Fruit fly (Drosophila melanogaster) whole organism, embryonic: Measurements from ENCODE around the gene Dad1.

Experiments used
- Antp ChIP-seq: fragments of 200-800 bp; sonication (Bioruptor generic); optimal IDR thresholded peaks from 3 replicates; lab custom pipeline; 2016; ENCODE audit warnings: missing biosample characterization, missing genetic modification characterization
- Atf-2 ChIP-seq: fragments of 200-800 bp; sonication (Bioruptor generic); optimal IDR thresholded peaks from 2 replicates; lab custom pipeline; 2016; ENCODE audit warnings: missing biosample characterization, missing genetic modification characterization
- B-H1 ChIP-seq: fragments of 200-800 bp; sonication (Bioruptor generic); IDR thresholded peaks from 3 replicates; pipeline ENCODE4 v1.3.6; 2022; ENCODE audit warnings: missing biosample characterization, missing genetic modification characterization
- CG10321 ChIP-seq: fragments of 200-800 bp; sonication (Bioruptor generic); IDR thresholded peaks from 2 replicates; pipeline ENCODE4 v1.3.6; 2022; ENCODE audit warnings: missing biosample characterization, missing genetic modification characterization
- CG12744 ChIP-seq: fragments of 200-800 bp; sonication (Bioruptor generic); optimal IDR thresholded peaks from 2 replicates; lab custom pipeline; 2016; ENCODE audit warnings: missing biosample characterization, missing genetic modification characterization
- CG13287 ChIP-seq: fragments of 200-800 bp; sonication (Bioruptor generic); IDR thresholded peaks from 2 replicates; pipeline ENCODE4 v1.3.6; 2022; ENCODE audit warnings: missing biosample characterization, missing genetic modification characterization; ENCODE audit not compliant: partially characterized antibody
- CG14710 ChIP-seq: fragments of 200-800 bp; sonication (Bioruptor generic); optimal IDR thresholded peaks from 3 replicates; lab custom pipeline; 2019; ENCODE audit warnings: missing biosample characterization, mild to moderate bottlenecking, missing genetic modification characterization, moderate library complexity
- CG14965 ChIP-seq: fragments of 200-800 bp; sonication (Bioruptor generic); optimal IDR thresholded peaks from 2 replicates; lab custom pipeline; 2016; ENCODE audit warnings: missing biosample characterization, missing genetic modification characterization, borderline replicate concordance
- CG17328 ChIP-seq: fragments of 200-800 bp; sonication (Bioruptor generic); IDR thresholded peaks from 2 replicates; pipeline ENCODE4 v1.3.6; 2022; ENCODE audit warnings: missing biosample characterization, missing genetic modification characterization
- CG18262 ChIP-seq: fragments of 200-800 bp; optimal IDR thresholded peaks from 3 replicates; lab custom pipeline; 2019; ENCODE audit warnings: missing biosample characterization, mild to moderate bottlenecking, missing genetic modification characterization, moderate library complexity
- CG31224 ChIP-seq: fragments of 200-800 bp; sonication (Bioruptor generic); IDR thresholded peaks from 2 replicates; pipeline ENCODE4 v1.3.6; 2022; ENCODE audit warnings: missing biosample characterization, missing genetic modification characterization
- CG31441 ChIP-seq: fragments of 200-800 bp; sonication (Bioruptor generic); IDR thresholded peaks from 2 replicates; pipeline ENCODE4 v1.3.6; 2022; ENCODE audit warnings: missing biosample characterization, missing genetic modification characterization
- CG3407 ChIP-seq: fragments of 200-800 bp; sonication (Bioruptor generic); optimal IDR thresholded peaks from 2 replicates; lab custom pipeline; 2018; ENCODE audit warnings: missing biosample characterization, mild to moderate bottlenecking, missing genetic modification characterization
- CG34376 ChIP-seq: fragments of 200-800 bp; sonication (Bioruptor generic); optimal IDR thresholded peaks from 2 replicates; lab custom pipeline; 2018; ENCODE audit warnings: missing biosample characterization, mild to moderate bottlenecking, missing genetic modification characterization
- CG4328 ChIP-seq: fragments of 200-800 bp; sonication (Bioruptor generic); optimal IDR thresholded peaks from 3 replicates; lab custom pipeline; 2017; ENCODE audit warnings: missing biosample characterization, missing genetic modification reagents, missing genetic modification characterization
- CG43689 ChIP-seq: fragments of 200-800 bp; sonication (Bioruptor generic); IDR thresholded peaks from 2 replicates; pipeline ENCODE4 v1.3.6; 2022; ENCODE audit warnings: missing biosample characterization, missing genetic modification characterization
- CG4707 ChIP-seq: fragments of 200-800 bp; sonication (Bioruptor generic); optimal IDR thresholded peaks from 2 replicates; lab custom pipeline; 2018; ENCODE audit warnings: missing biosample characterization, mild to moderate bottlenecking, missing genetic modification characterization, moderate library complexity
- CG4820 ChIP-seq: fragments of 200-800 bp; sonication (Bioruptor generic); optimal IDR thresholded peaks from 3 replicates; lab custom pipeline; 2016; ENCODE audit warnings: missing biosample characterization, missing genetic modification characterization
- CG6813 ChIP-seq: fragments of 200-800 bp; sonication (Bioruptor generic); optimal IDR thresholded peaks from 2 replicates; lab custom pipeline; 2017; ENCODE audit warnings: missing biosample characterization, missing genetic modification characterization, mild to moderate bottlenecking, moderate library complexity, missing genetic modification reagents
- CG7928 ChIP-seq: fragments of 200-800 bp; sonication (Bioruptor generic); optimal IDR thresholded peaks from 2 replicates; lab custom pipeline; 2017; ENCODE audit warnings: missing biosample characterization, mild to moderate bottlenecking, missing genetic modification characterization
- CG7963 ChIP-seq: fragments of 200-800 bp; sonication (Bioruptor generic); IDR thresholded peaks from 3 replicates; pipeline ENCODE4 v1.3.6; 2022; ENCODE audit warnings: missing biosample characterization, missing genetic modification characterization; ENCODE audit not compliant: partially characterized antibody
- Dbx ChIP-seq: fragments of 200-800 bp; sonication (Bioruptor generic); IDR thresholded peaks from 3 replicates; pipeline ENCODE4 v1.3.6; 2022; ENCODE audit warnings: missing biosample characterization, missing genetic modification characterization
- Drgx ChIP-seq: fragments of 200-800 bp; sonication (Bioruptor generic); IDR thresholded peaks from 2 replicates; pipeline ENCODE4 v1.3.6; 2022; ENCODE audit warnings: missing biosample characterization, missing genetic modification characterization
- Fer3 ChIP-seq: fragments of 200-800 bp; sonication (Bioruptor generic); optimal IDR thresholded peaks from 2 replicates; lab custom pipeline; 2018; ENCODE audit warnings: missing biosample characterization, mild to moderate bottlenecking, missing genetic modification characterization, moderate library complexity
- Hmx ChIP-seq: fragments of 200-800 bp; sonication (Bioruptor generic); optimal IDR thresholded peaks from 2 replicates; lab custom pipeline; 2016; ENCODE audit warnings: missing biosample characterization, missing genetic modification characterization
- Hsf ChIP-seq: fragments of 200-800 bp; sonication (Bioruptor generic); optimal IDR thresholded peaks from 3 replicates; lab custom pipeline; 2016; ENCODE audit warnings: missing biosample characterization, missing genetic modification characterization
- Meics ChIP-seq: fragments of 200-800 bp; sonication (Bioruptor generic); optimal IDR thresholded peaks from 2 replicates; lab custom pipeline; 2017; ENCODE audit warnings: missing biosample characterization, mild to moderate bottlenecking, missing genetic modification characterization
- NC2β ChIP-seq: fragments of 200-800 bp; sonication (Bioruptor generic); optimal IDR thresholded peaks from 2 replicates; lab custom pipeline; 2016; ENCODE audit warnings: missing biosample characterization, missing genetic modification characterization
- PHDP ChIP-seq: fragments of 200-800 bp; sonication (Bioruptor generic); optimal IDR thresholded peaks from 3 replicates; lab custom pipeline; 2018; ENCODE audit warnings: missing biosample characterization, mild to moderate bottlenecking, missing genetic modification characterization, moderate library complexity
- Scr ChIP-seq: fragments of 200-800 bp; sonication (Bioruptor generic); IDR thresholded peaks from 2 replicates; pipeline ENCODE4 v1.3.6; 2022; ENCODE audit warnings: missing biosample characterization, missing genetic modification characterization; ENCODE audit not compliant: partially characterized antibody
- ab ChIP-seq: fragments of 200-800 bp; sonication (Bioruptor generic); optimal IDR thresholded peaks from 2 replicates; lab custom pipeline; 2016; ENCODE audit warnings: missing biosample characterization, missing genetic modification characterization
- ci ChIP-seq: fragments of 200-800 bp; sonication (Bioruptor generic); IDR thresholded peaks from 3 replicates; pipeline ENCODE4 v1.3.6; 2022; ENCODE audit warnings: missing biosample characterization, missing genetic modification characterization
- dm ChIP-seq: fragments of 200-800 bp; sonication (Bioruptor generic); optimal IDR thresholded peaks from 3 replicates; lab custom pipeline; 2016; ENCODE audit warnings: missing biosample characterization, missing genetic modification characterization
- dmrt99B ChIP-seq: fragments of 200-800 bp; sonication (Bioruptor generic); optimal IDR thresholded peaks from 2 replicates; lab custom pipeline; 2018; ENCODE audit warnings: missing biosample characterization, mild to moderate bottlenecking, missing genetic modification characterization, moderate library complexity
- gfzf ChIP-seq: fragments of 200-800 bp; sonication (Bioruptor generic); optimal IDR thresholded peaks from 2 replicates; lab custom pipeline; 2016; ENCODE audit warnings: missing biosample characterization, mild to moderate bottlenecking, missing genetic modification characterization, moderate library complexity
- gt ChIP-seq: fragments of 200-800 bp; sonication (Bioruptor generic); IDR thresholded peaks from 2 replicates; pipeline ENCODE4 v1.3.6; 2022; ENCODE audit warnings: missing biosample characterization, missing genetic modification characterization
- her ChIP-seq: fragments of 200-800 bp; sonication (Bioruptor generic); optimal IDR thresholded peaks from 2 replicates; lab custom pipeline; 2016; ENCODE audit warnings: missing biosample characterization, missing genetic modification characterization
- hkb ChIP-seq, 2 experiments: fragments of 200-800 bp in 1 of 2; fragments of >200 bp in 1 of 2; sonication (Bioruptor generic) in 1 of 2; IDR thresholded peaks in 1 of 2; optimal IDR thresholded peaks in 1 of 2; 2 replicates each; pipeline versions ENCODE4 v1.3.6 to Lab custom; 2017 to 2022; ENCODE audit warnings: missing biosample characterization in 1 of 2, missing genetic modification characterization in 1 of 2
- jumu ChIP-seq: fragments of 200-800 bp; sonication (Bioruptor generic); optimal IDR thresholded peaks from 3 replicates; lab custom pipeline; 2016; ENCODE audit warnings: missing biosample characterization, missing genetic modification characterization
- mam ChIP-seq: fragments of 200-800 bp; sonication (Bioruptor generic); optimal IDR thresholded peaks from 3 replicates; lab custom pipeline; 2016; ENCODE audit warnings: missing biosample characterization, missing genetic modification characterization
- nau ChIP-seq: fragments of 200-800 bp; sonication (Bioruptor generic); optimal IDR thresholded peaks from 3 replicates; lab custom pipeline; 2017; ENCODE audit warnings: missing biosample characterization, mild to moderate bottlenecking, missing genetic modification characterization, missing genetic modification reagents
- nerfin-2 ChIP-seq: fragments of 200-800 bp; sonication (Bioruptor generic); IDR thresholded peaks from 2 replicates; pipeline ENCODE4 v1.3.6; 2022; ENCODE audit warnings: missing biosample characterization, missing genetic modification characterization; ENCODE audit not compliant: partially characterized antibody
- odd ChIP-seq: fragments of 200-800 bp; sonication (Bioruptor generic); optimal IDR thresholded peaks from 2 replicates; lab custom pipeline; 2017; ENCODE audit warnings: missing biosample characterization, mild to moderate bottlenecking, missing genetic modification characterization
- pan ChIP-seq, 4 experiments: fragments of >200 bp in 3 of 4; fragments of 200-800 bp in 1 of 4; sonication (Bioruptor generic) in 1 of 4; optimal IDR thresholded peaks in 3 of 4; IDR thresholded peaks in 1 of 4; 2 replicates each; pipeline versions ENCODE4 v1.3.6 to Lab custom; 2017 to 2022; ENCODE audit warnings: missing biosample characterization in 2 of 4, missing genetic modification characterization in 2 of 4, mixed read lengths in 1 of 4
- so ChIP-seq: fragments of 200-800 bp; sonication (Bioruptor generic); IDR thresholded peaks from 3 replicates; pipeline ENCODE4 v1.3.6; 2022; ENCODE audit warnings: missing biosample characterization, missing genetic modification characterization
- ssp ChIP-seq: fragments of 200-800 bp; sonication (Bioruptor generic); IDR thresholded peaks from 2 replicates; pipeline ENCODE4 v1.3.6; 2022; ENCODE audit warnings: missing biosample characterization, missing genetic modification characterization
- stc ChIP-seq: fragments of 200-800 bp; sonication (Bioruptor generic); IDR thresholded peaks from 2 replicates; pipeline ENCODE4 v1.3.6; 2022; ENCODE audit warnings: missing biosample characterization, missing genetic modification characterization
- ttk ChIP-seq: fragments of 200-800 bp; sonication (Bioruptor generic); IDR thresholded peaks from 2 replicates; pipeline ENCODE4 v2.1.2; 2022; ENCODE audit warnings: missing biosample characterization, missing genetic modification characterization

Dad1 gene

DNA sequence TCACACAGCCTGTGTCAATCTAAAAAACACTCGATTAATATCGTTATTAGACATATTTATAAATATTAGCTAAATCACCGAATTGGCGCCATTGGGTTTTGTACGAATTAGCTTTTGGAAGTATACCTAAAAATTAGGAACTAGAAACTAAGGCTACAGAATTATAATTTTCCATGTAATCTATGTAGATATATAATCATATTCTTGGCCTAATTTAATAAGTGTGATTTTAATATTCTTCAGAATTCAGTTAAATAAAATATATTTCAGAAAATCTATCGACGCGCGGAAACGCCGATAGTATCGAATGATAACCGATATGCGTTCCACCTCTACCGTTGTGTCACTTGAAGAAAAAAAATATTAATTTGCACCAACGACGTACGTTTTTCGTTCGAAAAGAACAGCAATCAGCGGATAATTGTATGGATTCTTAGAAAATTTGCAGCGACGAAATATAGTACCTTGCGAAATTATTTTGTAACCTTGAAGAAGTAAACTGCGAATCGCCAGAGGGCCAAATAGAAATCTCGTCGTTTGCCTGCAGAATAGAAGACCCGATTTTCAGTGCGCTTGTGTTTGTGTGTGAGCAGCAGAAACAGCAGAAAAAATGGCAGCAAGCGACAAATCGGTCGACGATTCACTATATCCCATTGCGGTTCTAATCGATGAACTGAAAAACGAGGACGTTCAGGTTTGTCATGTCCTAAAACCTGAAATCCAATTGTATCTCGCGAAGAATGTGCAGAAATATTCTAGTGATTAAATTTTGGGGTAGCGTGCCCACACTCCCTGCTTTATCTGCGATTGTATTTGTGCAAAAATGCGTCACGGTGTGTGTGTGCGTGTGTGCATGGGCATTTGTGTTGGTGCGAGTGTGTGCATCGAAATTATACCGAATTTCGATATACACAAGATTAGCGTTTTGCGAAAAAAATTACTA, 18.0 kb downstream of the Dad1 start, which contains the start of gene Pp2A-29B (continued):
- TF ChIP-seq gt (GFP tag; lab: Robert Waterston, UW) (no peak), NC2β (GFP tag; lab: Kevin White, UChicago) (no peak), CG12744 (GFP tag; lab: Kevin White, UChicago) (no peak), CG14710 (peak; percentile 83), CG4707 (GFP tag; lab: Kevin White, UChicago) (no peak), dm (GFP tag; lab: Kevin White, UChicago) (no peak), CG31441 (GFP tag; lab: Robert Waterston, UW) (peak; percentile 73; the same call in 1 of the 2 replicates), nau (GFP tag; lab: Kevin White, UChicago) (no peak), CG43689 (GFP tag; lab: Robert Waterston, UW) (no peak), pan (optimal IDR thresholded peaks at IDR 0.05; lab: Kevin White, UChicago) (no peak), pan (GFP tag; optimal IDR thresholded peaks at IDR 0.05 in 1 of 2, IDR thresholded peaks at IDR 0.05 in 1 of 2) (no peak), mam (GFP tag; lab: Kevin White, UChicago) (peak; percentile 25), stc (no peak), Fer3 (no peak), CG31224 (no peak), CG17328 (GFP tag; lab: Robert Waterston, UW) (no peak), odd (no peak), CG34376 (GFP tag; lab: Kevin White, UChicago) (peak; percentile 21), Hsf (GFP tag; lab: Kevin White, UChicago) (peak; percentile 18), ab (GFP tag; lab: Kevin White, UChicago) (no peak), nerfin-2 (GFP tag; lab: Robert Waterston, UW) (peak; percentile 98), Scr (peak; percentile 99), CG4820 (GFP tag; lab: Kevin White, UChicago) (no peak), hkb (optimal IDR thresholded peaks at IDR 0.05; lab: Kevin White, UChicago) (no peak), hkb (GFP tag; IDR thresholded peaks at IDR 0.05; lab: Robert Waterston, UW) (no peak), Antp (no peak), CG18262 (tag; lab: Kevin White, UChicago) (peak; percentile 45), CG14965 (GFP tag; lab: Kevin White, UChicago) (no peak), ttk (GFP tag; lab: Robert Waterston, UW) (no peak), CG3407 (GFP tag; lab: Kevin White, UChicago) (no peak), Meics (GFP tag; lab: Kevin White, UChicago) (no peak), CG7928 (no peak), ssp (GFP tag; lab: Robert Waterston, UW) (no peak; the same call in 1 of the 2 replicates), CG4328 (peak; percentile 7), Hmx (GFP tag; lab: Kevin White, UChicago) (no peak), her (no peak), ci (GFP tag; lab: Robert Waterston, UW) (no peak), CG13287 (GFP tag; lab: Robert Waterston, UW) (peak; percentile 99), gfzf (peak; percentile 52), Atf-2 (GFP tag; lab: Kevin White, UChicago) (no peak), Dbx (GFP tag; lab: Robert Waterston, UW) (peak; percentile 69), CG7963 (GFP tag; lab: Robert Waterston, UW) (peak; percentile 95), PHDP (no peak), dmrt99B (tag; lab: Kevin White, UChicago) (no peak), CG6813 (no peak), Drgx (GFP tag; lab: Robert Waterston, UW) (no peak), jumu (GFP tag; lab: Kevin White, UChicago) (no peak), B-H1 (GFP tag; lab: Robert Waterston, UW) (no peak), CG10321 (GFP tag; lab: Robert Waterston, UW) (no peak), so (GFP tag; lab: Robert Waterston, UW) (no peak)
